Worm (Caenorhabditis elegans): ENCODE results near the gene F17C11.22.

F17C11.22 gene

DNA sequence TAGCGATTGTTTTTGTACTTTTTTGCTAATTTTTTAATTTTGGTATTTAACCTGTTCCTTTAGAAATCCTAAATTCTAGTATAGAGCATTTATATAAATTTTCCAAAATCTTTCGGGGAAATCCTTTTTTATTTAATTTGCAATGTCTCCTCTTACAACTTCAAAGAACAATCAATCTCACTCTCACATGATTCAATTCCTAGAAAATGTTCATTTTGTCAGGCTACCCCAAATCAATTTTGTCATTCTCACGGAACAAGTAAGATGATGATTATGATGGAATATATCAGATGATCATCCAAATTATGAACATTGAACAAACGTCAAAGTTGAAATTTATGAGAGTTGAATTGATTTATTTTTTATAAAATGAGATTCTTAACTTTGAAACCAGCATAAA, 32.7 kb downstream of the F17C11.22 start (continued):
- TF ChIP-seq fkh-8 (tag; optimal IDR thresholded peaks at IDR 0.05) (peak; percentile 79), snu-23 (GFP tag; optimal IDR thresholded peaks at IDR 0.05) (peak; percentile 41), nhr-11 (tag; optimal IDR thresholded peaks at IDR 0.05) (peak; percentile 63), mep-1 (tag; optimal IDR thresholded peaks at IDR 0.05) (peak; percentile 30), efl-3 (GFP tag; optimal IDR thresholded peaks at IDR 0.05) (no peak), elt-3 (tag; optimal IDR thresholded peaks at IDR 0.05) (peak in 1 of 6 experiments; percentile 65), nhr-47 (tag; optimal IDR thresholded peaks at IDR 0.05) (peak; percentile 73), ces-1 (GFP tag; optimal IDR thresholded peaks at IDR 0.05) (no peak), dsc-1 (tag; optimal IDR thresholded peaks at IDR 0.05) (peak; percentile 69), egl-13 (tag; optimal IDR thresholded peaks at IDR 0.05) (no peak)

DNA sequence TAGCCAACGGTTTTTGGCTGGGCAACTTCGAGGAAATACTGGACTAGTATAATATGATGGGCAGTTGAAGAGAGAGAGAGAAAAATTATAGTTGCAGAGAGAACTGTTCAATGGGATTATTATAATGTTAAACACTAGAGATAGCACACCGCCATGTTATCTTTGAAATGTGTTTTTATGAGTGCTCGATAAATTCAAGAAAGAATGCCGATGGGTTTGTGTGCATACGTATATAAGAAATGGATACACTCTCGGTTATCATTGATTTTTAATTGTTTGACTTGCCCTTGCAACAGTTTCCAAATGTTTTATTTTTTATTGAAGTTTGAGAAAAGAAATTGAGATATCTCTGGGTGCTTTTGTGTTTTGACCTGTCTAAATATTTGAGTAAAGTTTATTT, 33.3 kb downstream of the F17C11.22 start, which contains the start of gene F17C11.12:
Gene F17C11.12 (minus strand): TSS at position 240 of the 400 bp plus-strand sequence.
- TF ChIP-seq nhr-20 (tag; optimal IDR thresholded peaks at IDR 0.05) (peak; percentile 1), fkh-8 (tag; optimal IDR thresholded peaks at IDR 0.05) (no peak), elt-2 (tag; optimal IDR thresholded peaks at IDR 0.05) (peak; percentile 83)

DNA sequence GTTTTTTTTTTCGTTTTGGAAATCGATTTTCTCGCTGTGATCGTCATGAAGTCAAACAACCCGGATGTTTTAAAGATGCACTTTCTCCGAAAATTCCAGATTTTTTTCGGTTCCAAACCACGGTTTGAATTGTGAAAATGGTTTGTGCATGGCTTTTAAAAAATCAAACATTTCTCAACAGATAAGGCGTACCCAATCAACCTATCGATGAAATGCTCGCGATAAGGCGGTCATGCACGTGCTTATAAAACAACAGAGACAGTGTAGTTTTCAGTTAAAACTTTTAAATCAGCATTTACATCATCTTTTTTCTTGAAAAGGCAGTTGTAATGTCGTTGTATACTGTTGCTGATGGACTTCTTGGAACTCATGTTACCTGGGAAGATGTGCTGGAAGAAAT, 37.6 kb downstream of the F17C11.22 start, which contains the start of gene F58B4.5:
Gene F58B4.5 (plus strand): TSS at position 283 of the 400 bp plus-strand sequence.
- TF ChIP-seq ceh-8 (GFP tag; optimal IDR thresholded peaks at IDR 0.05) (no peak), swsn-7 (tag; optimal IDR thresholded peaks at IDR 0.05) (no peak), pag-3 (tag; optimal IDR thresholded peaks at IDR 0.05; ENCODE audit: borderline replicate concordance, insufficient read depth) (no peak), lsy-2 (tag; optimal IDR thresholded peaks at IDR 0.05) (no peak), sup-37 (GFP tag; optimal IDR thresholded peaks at IDR 0.05) (no peak), nhr-20 (tag; optimal IDR thresholded peaks at IDR 0.05) (peak; percentile 51), hlh-4 (tag; optimal IDR thresholded peaks at IDR 0.05) (no peak), nhr-76 (tag; optimal IDR thresholded peaks at IDR 0.05) (no peak), elt-3 (tag; optimal IDR thresholded peaks at IDR 0.05) (no peak), C34B4.2 (tag; optimal IDR thresholded peaks at IDR 0.05) (no peak), sox-4 (tag; optimal IDR thresholded peaks at IDR 0.05) (no peak), vab-15 (tag; optimal IDR thresholded peaks at IDR 0.05) (no peak), aha-1 (tag; optimal IDR thresholded peaks at IDR 0.05) (no peak), lin-35 (GFP tag; optimal IDR thresholded peaks at IDR 0.05) (peak in 1 of 2 experiments; percentile 19), fkh-10 (GFP tag; optimal IDR thresholded peaks at IDR 0.05) (no peak), pax-3 (tag; optimal IDR thresholded peaks at IDR 0.05) (no peak), unc-86 (tag; optimal IDR thresholded peaks at IDR 0.05) (no peak), mdl-1 (tag; optimal IDR thresholded peaks at IDR 0.05) (no peak), nhr-47 (tag; optimal IDR thresholded peaks at IDR 0.05) (no peak), unc-30 (tag; optimal IDR thresholded peaks at IDR 0.05) (no peak), nhr-12 (tag; optimal IDR thresholded peaks at IDR 0.05) (no peak), dpl-1 (GFP tag; optimal IDR thresholded peaks at IDR 0.05) (no peak), efl-1 (optimal IDR thresholded peaks at IDR 0.05) (no peak), efl-1 (GFP tag; optimal IDR thresholded peaks at IDR 0.05 in 1 of 2) (peak in 1 of 2 experiments; percentile 43), mab-9 (GFP tag; IDR thresholded peaks at IDR 0.05) (no peak), unc-130 (tag; optimal IDR thresholded peaks at IDR 0.05) (no peak), unc-98 (GFP tag; IDR thresholded peaks at IDR 0.05) (no peak), egl-13 (tag; optimal IDR thresholded peaks at IDR 0.05) (no peak), Y116A8C.19 (tag; optimal IDR thresholded peaks at IDR 0.05; ENCODE audit: borderline replicate concordance) (no peak), elt-2 (tag; optimal IDR thresholded peaks at IDR 0.05) (peak; percentile 89), efl-3 (GFP tag; optimal IDR thresholded peaks at IDR 0.05) (no peak), C16A3.4 (tag; optimal IDR thresholded peaks at IDR 0.05) (no peak), nhr-19 (GFP tag; conservative IDR thresholded peaks at IDR 0.05) (no peak)

All from whole organism, L1 larva.